Worm (Caenorhabditis elegans) whole organism, early embryonic: ENCODE results near the gene W02B3.4.

Experiments
- B0310.2 ChIP-seq: sonication (generic microtip); optimal IDR thresholded peaks from 2 replicates; lab custom pipeline; 2016; ENCODE audit warnings: mild to moderate bottlenecking, missing genetic modification characterization, missing compliant biosample characterization
- pes-1 ChIP-seq: fragments of 200-800 bp; sonication (Bioruptor generic); IDR thresholded peaks from 2 replicates; pipeline ENCODE4 v1.3.6; 2022; ENCODE audit warnings: missing genetic modification reagents, missing genetic modification characterization, missing compliant biosample characterization

DNA sequence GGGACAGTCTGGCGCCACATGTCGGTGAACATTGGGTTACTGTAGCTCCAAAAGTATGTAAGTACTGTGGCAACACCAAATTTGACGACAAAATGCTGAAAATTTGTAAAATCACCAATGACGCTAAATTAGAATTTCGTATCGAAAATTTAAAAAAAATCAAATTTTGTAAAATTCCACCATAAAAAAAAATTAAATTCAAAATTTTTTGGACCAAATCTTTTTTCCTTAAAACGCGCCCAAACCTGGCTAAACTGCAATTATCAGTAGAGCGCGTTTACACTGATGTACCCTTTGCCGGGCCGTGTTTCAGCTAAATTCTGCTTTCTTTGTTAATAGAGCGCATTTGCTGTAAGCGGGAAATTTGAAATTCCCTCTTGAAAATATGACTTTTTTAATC lies 51.8 kb downstream of the W02B3.4 start, which contains the start of gene T19C3.6:
- no peak for TF ChIP-seq pes-1 (GFP tag; lab: Robert Waterston, UW)
- TF ChIP-seq B0310.2 (tag; lab: Kevin White, UChicago) = no peak
